Worm (Caenorhabditis elegans) whole organism, L4/young adult: Measurements from ENCODE around the gene C46F11.6.

Experiments used
- W03F9.2 ChIP-seq: fragments of 150-350 bp; optimal IDR thresholded peaks from 2 replicates; lab custom pipeline; 2014; ENCODE audit warnings: missing biosample characterization, missing genetic modification characterization
- dao-5 ChIP-seq: sonication (generic microtip); optimal IDR thresholded peaks from 2 replicates; lab custom pipeline; 2016; ENCODE audit warnings: missing genotype, missing genetic modification characterization, moderate library complexity, missing compliant biosample characterization
- him-1 ChIP-seq: sonication (generic microtip); optimal IDR thresholded peaks from 2 replicates; lab custom pipeline; 2016; ENCODE audit warnings: missing genotype, missing genetic modification reagents, missing genetic modification characterization, missing compliant biosample characterization

Gene C46F11.6

DNA sequence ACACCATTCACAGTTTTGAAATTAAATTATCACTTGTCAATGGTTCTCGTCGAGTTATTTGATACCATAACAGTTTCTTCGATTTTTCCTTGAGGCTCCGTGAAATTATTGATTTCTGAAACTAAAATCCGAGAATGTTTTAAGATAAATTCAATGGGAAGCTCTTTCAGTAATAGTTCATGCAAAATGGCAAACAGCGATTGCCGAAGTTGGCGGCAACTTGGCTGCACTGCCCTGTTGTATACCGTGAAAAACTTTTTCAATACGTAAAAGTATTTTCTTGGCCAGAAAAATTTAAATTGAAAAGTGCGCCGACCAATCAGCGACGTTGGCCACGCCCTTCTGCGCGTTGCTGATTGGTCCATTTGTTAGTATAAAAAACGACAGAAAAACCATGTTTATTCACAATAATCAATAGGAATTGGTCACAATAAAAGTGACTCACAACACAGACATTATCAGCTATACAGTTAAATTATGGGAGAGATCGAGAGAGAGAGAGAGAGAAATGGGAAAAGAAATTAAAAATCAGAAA, 12.7 kb upstream of the C46F11.6 start:
- no peak for TF ChIP-seq W03F9.2 (tag; lab: Kevin White, UChicago)
- no peak for TF ChIP-seq dao-5 (tag; lab: Kevin White, UChicago)
- TF ChIP-seq him-1: no peak

DNA sequence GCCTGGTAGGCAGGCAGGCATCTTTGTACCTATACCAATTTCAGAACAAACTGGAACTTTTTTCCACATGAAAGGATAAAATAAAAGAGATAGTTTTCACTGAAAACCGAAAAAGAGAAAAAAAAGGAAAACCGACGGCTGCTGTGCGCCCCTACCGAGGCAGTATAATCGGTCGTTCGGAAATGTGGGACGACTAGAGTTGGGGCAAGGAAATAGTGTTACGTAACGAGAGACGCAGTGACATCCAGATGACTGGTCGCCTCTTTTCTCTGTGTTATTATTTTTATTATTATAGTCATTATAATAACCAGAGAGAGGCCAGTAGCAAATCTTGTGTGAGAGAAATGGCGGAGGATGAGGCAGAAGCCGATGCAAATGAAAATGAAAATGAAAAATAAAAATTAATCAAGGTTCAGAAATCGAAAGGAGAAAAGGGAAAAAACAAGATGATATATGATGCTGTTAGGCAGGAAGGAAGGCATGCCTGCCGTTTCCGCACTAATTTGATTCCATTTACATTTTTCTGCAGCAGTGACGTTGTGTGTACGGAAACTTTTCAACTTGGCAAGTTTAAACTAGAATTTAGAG, 11.2 kb upstream of the C46F11.6 start:
- TF ChIP-seq him-1 (no peak), dao-5 (tag; lab: Kevin White, UChicago) (no peak), W03F9.2 (tag; lab: Kevin White, UChicago) (no peak)

DNA sequence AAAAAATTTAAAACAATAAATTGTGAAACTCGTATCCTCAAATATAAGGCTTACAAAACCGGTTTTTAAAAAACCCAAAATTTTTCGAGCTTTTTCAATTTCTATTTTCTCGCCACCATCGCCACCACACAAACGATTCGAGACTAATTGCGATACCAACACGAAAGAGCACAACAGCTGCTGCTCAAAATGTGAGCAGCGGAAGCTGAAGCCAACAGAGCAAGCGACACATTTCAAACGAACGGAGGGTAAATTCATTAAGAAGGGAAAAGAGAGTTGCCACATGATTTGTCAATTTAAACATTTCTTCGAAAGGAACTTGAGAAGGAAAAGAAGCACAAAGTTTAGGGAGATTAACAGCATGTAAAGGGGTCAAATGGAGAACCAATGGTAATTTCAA, 8.8 kb upstream of the C46F11.6 start:
- TF ChIP-seq W03F9.2 (tag; lab: Kevin White, UChicago) (no peak), dao-5 (tag; lab: Kevin White, UChicago) (no peak), him-1 (no peak)

DNA sequence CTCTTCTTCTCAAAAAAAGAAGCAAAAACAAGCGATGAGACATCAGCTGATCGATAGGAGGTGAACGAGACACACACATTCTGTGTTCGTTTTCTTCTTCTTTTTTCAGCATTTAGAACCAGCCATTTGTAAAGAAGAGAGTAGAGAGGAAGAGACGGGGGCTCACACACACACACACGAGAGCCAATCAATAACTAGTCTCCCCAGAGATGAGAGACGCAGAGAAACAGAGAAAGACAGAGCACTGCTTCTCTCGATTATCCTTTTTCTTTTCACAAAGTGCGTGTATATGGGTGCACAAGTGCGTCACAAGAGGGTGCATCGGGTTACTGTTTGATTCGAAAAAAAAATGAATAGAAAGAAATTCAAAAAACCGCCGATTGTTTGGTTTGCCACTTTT, 7.1 kb upstream of the C46F11.6 start:
- TF ChIP-seq W03F9.2 (tag; lab: Kevin White, UChicago) (no peak), him-1 (peak; percentile 92)

DNA sequence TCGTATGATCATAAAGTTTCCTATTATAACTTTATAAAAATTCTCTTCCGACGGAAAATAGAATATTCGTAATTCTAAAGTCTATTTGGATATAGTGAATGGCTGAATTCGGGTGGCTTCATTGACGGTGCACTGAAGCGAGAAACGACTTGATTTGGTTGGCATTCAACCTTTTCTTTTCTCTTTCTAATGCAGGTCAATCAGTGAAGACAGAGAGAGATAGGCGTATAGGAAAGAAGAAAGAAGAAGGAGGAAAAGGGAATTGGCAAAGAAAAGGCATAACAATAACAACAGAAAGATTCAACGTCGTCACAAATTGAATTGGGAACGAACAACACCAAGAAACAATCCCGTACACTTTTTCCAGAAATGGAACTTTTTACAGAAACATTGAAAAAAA, 5.2 kb upstream of the C46F11.6 start:
- TF ChIP-seq dao-5 (tag; lab: Kevin White, UChicago) (no peak), him-1 (no peak), W03F9.2 (tag; lab: Kevin White, UChicago) (no peak)

DNA sequence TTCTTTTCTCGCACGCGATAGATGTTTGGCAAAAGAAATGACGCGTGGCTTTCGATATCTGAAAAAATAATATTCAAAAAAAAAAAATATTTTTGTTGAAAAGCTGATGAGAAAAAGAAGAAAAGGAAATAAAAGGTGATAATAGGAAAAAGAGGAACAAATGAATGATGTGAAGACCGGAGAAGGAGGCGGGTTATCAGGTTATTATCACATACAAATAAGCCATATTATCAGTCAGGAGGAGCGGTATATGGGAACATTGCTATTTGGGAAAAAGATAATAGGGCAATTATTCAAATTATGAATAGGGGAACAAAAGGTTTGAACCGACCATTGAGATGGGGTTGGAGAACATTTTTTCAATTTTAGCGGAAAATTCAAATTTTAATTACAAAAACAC, 3.9 kb upstream of the C46F11.6 start:
- TF ChIP-seq dao-5 (tag; lab: Kevin White, UChicago) (no peak), him-1 (no peak), W03F9.2 (tag; lab: Kevin White, UChicago) (no peak)

DNA sequence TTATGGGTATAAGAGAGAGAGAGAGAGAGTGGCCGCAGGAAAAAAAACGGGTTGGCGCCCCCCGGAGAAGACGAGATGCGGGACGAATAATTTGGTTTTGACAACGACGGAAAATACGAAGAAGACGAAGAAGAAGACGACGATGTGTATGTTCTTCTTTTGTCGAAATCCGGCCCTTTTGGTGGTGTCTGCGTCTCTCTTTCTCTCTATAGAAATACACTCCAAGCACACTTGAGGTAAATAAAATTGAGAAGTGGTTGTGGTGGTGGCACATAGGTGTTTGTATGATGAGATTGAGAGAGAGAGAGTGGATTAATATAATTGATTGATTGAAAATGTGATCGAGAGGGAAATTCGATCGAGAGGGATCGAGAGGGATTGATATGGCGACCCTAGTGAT, 2.6 kb upstream of the C46F11.6 start:
- TF ChIP-seq him-1 (no peak), dao-5 (tag; lab: Kevin White, UChicago) (no peak), W03F9.2 (tag; lab: Kevin White, UChicago) (no peak)

DNA sequence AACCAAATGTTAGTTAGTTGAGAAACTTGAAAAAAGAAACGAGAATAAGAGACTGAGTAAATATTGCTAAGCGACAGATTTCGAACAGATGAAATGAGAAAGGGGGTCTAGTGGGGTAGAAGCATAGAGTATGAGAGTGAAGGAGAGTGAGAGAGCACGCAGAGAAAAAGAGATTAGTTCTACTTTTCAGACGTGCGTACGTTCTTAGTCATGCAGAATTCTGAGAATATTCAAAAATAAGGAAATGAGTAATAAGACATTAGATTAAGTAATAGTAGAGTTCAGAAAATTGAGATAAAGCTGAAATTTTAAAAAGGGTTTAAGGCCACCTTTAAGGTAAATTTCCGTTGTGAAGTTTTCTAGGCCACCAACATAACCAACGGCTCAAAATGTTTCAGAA, 748 bp upstream of the C46F11.6 start:
- TF ChIP-seq dao-5 (tag; lab: Kevin White, UChicago) (no peak), him-1 (no peak), W03F9.2 (tag; lab: Kevin White, UChicago) (no peak)

DNA sequence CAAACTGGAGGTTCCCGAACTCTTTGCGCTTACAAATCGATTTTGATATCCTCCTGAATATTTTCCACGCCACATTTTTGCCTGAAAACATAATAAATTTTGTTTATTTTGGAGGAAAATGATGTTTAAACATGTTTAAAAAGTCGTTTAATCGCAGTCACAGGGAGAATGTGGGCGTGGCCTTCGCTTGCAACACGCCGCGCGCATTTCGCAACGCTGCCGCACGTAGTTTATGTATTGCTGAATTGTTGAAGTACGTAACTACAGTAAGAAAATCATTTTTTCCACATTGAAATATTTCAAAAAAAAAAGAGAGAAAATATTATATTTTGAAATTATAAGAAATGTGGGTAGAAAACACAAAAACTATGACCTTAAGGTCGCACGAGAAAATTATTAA, 6.0 kb downstream of the C46F11.6 start, which contains the start of gene C46F11.4:
Gene C46F11.4 (minus strand): TSS at position 81 of the 400 bp plus-strand sequence.
- TF ChIP-seq dao-5 (tag; lab: Kevin White, UChicago) (no peak), W03F9.2 (tag; lab: Kevin White, UChicago) (peak; percentile 27), him-1 (peak; percentile 62)

DNA sequence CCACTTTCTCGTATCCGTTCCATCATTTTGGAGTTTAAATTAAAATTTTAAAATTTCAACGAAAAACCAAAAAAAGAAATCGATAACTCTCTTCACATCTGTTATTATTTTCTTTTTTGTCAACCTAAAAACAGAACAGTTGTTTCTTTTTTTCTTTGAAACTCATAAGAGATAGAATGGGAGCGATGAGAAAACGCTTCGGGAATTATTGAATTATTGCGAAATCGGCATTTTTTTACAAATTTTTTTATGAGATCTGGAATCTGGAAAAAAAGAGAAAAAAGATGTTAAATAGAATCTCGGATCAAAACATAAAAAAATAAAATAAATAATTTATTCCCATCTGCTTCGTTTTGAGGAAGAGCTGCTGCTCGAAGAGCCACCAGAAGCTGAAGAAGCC, 12.8 kb downstream of the C46F11.6 start, which contains the start of gene C46F11.5:
Gene C46F11.5 (minus strand): TSS at position 128 of the 400 bp plus-strand sequence.
- TF ChIP-seq him-1 (no peak), dao-5 (tag; lab: Kevin White, UChicago) (no peak), W03F9.2 (tag; lab: Kevin White, UChicago) (no peak)

DNA sequence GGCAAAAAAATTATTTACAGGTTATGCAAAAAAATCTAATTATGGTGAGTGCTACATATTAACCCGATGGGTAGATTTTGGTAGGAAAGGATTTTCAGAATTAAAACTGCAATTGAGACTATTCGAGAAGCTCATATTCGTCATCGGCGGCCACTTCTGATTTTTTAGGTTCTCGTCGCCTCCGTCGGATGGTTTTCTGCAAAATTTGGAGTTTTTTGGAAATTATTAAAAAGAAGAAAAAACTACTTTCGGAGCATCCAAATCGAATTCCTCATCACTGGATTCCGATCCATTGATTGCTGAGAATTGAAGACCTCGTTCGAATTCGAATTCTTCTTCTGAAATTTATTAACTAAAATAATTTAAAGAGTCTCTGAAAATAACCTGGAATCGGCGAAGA, 17.3 kb downstream of the C46F11.6 start:
- TF ChIP-seq W03F9.2 (tag; lab: Kevin White, UChicago) (no peak), him-1 (no peak), dao-5 (tag; lab: Kevin White, UChicago) (no peak)

DNA sequence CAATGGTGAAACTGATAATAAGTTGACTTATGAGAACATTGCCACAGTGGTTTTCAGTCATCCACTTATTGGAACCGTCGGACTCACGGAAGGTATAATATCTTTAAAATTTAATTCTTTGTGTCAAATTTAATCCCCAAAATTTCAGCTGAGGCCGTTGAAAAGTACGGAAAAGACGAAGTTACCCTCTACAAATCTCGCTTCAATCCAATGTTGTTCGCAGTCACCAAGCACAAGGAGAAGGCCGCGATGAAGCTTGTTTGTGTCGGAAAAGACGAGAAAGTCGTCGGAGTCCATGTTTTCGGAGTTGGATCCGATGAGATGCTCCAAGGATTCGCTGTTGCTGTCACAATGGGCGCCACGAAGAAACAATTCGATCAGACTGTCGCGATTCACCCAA, 17.8 kb downstream of the C46F11.6 start:
- TF ChIP-seq W03F9.2 (tag; lab: Kevin White, UChicago): no peak
- TF ChIP-seq him-1: no peak
- no peak for TF ChIP-seq dao-5 (tag; lab: Kevin White, UChicago)

DNA sequence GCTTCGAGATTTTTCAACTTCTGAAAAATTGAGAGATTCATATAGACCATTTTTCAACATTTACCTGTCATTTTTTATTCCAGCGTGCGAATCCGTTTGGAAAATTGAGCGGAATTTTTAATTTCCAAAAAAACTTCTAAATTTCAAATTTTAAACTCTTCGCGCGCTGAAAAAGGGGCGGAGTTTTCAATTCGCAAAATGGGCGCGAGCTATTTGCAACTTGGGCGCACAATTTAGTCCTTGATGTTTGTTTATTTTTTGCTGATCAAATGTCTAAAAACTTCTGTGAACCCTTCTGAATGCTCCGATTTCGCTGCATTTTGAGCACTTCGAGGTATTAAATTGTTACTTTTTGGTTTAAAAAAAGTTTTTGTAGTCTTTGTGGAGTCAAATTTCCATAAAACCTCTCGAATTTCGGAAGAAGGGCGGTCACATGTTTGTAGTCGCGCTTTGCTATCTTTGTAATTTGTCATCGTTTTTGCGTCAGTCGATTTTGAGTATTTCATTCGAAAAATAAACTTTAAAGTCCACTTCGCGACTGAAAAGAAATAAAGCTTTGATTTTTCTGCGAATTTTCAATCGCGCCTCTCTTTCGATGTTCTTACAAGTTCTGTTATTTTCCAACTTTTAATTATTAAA, 19.4 kb downstream of the C46F11.6 start, which contains the start of the genes madf-8 and gsr-1:
Gene madf-8 (minus strand): TSS at position 156 of the 639 bp plus-strand sequence.
Gene gsr-1 (plus strand): TSS at position 231 of the 639 bp plus-strand sequence.
- TF ChIP-seq dao-5 (tag; lab: Kevin White, UChicago): no peak
- no peak for TF ChIP-seq him-1
- TF ChIP-seq W03F9.2 (tag; lab: Kevin White, UChicago): no peak

DNA sequence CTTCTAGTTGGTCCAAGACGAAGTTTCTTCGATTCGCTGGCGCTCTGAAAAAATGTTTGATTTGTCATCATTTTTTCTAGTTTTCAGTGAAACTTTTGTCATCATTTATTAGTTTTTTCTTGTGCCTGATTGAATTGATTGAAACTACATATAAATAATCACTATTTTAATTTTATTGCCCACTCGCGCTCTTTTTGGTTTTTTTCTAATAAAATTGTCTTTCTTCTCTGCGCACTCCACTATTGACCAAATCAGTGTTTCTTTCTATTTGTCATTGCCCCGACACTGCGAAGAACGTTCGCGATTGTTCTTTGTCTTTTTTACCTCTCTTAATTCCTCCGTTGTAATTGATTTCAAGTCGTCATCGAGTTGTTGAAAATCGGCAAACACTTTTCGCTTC, 20.0 kb downstream of the C46F11.6 start:
- TF ChIP-seq dao-5 (tag; lab: Kevin White, UChicago) (no peak), W03F9.2 (tag; lab: Kevin White, UChicago) (peak; percentile 3)
